Fruit fly (Drosophila melanogaster) whole organism, embryonic: ENCODE results near the gene Strip.

Experiments
- Aef1 ChIP-seq: fragments of 200-800 bp; sonication (Bioruptor generic); IDR thresholded peaks from 3 replicates; pipeline ENCODE4 v1.3.6; 2022; ENCODE audit warnings: missing biosample characterization, missing genetic modification characterization
- Atf-2 ChIP-seq: fragments of 200-800 bp; sonication (Bioruptor generic); optimal IDR thresholded peaks from 2 replicates; lab custom pipeline; 2016; ENCODE audit warnings: missing biosample characterization, missing genetic modification characterization
- Awh ChIP-seq: fragments of 200-800 bp; sonication (Bioruptor generic); IDR thresholded peaks from 2 replicates; pipeline ENCODE4, ENCODE4 v1.3.6; 2022; ENCODE audit warnings: missing biosample characterization, missing genetic modification characterization
- Bteb2 ChIP-seq: fragments of 200-800 bp; sonication (Bioruptor generic); optimal IDR thresholded peaks from 2 replicates; lab custom pipeline; 2016; ENCODE audit warnings: missing biosample characterization, missing genetic modification characterization
- CG12299 ChIP-seq: fragments of 200-800 bp; sonication (Bioruptor generic); optimal IDR thresholded peaks from 2 replicates; lab custom pipeline; 2018; ENCODE audit warnings: missing biosample characterization, mild to moderate bottlenecking, missing genetic modification characterization
- CG13123 ChIP-seq: fragments of 200-800 bp; sonication (Bioruptor generic); optimal IDR thresholded peaks from 2 replicates; lab custom pipeline; 2016; ENCODE audit warnings: missing biosample characterization, missing genetic modification characterization
- CG13775 ChIP-seq: fragments of 200-800 bp; sonication (Bioruptor generic); optimal IDR thresholded peaks from 3 replicates; lab custom pipeline; 2017; ENCODE audit warnings: missing biosample characterization, mild to moderate bottlenecking, missing genetic modification characterization
- CG14860 ChIP-seq: fragments of 200-800 bp; sonication (Bioruptor generic); IDR thresholded peaks from 3 replicates; pipeline ENCODE4 v1.3.6; 2022; ENCODE audit warnings: missing biosample characterization, missing genetic modification characterization; ENCODE audit not compliant: partially characterized antibody
- CG15073 ChIP-seq: fragments of 200-800 bp; sonication (Bioruptor generic); optimal IDR thresholded peaks from 2 replicates; lab custom pipeline; 2016; ENCODE audit warnings: missing biosample characterization, missing genetic modification characterization
- CG15269 ChIP-seq: fragments of 200-800 bp; sonication (Bioruptor generic); optimal IDR thresholded peaks from 2 replicates; lab custom pipeline; 2018; ENCODE audit warnings: missing biosample characterization, mild to moderate bottlenecking, missing genetic modification characterization, moderate library complexity
- CG16863 ChIP-seq: fragments of 200-800 bp; sonication (Bioruptor generic); optimal IDR thresholded peaks from 3 replicates; lab custom pipeline; 2016; ENCODE audit warnings: missing biosample characterization, missing genetic modification characterization
- CG18764 ChIP-seq: fragments of 200-800 bp; sonication (Bioruptor generic); optimal IDR thresholded peaks from 3 replicates; lab custom pipeline; 2016; ENCODE audit warnings: missing biosample characterization, missing genetic modification characterization
- CG30020 ChIP-seq: fragments of 200-800 bp; optimal IDR thresholded peaks from 2 replicates; lab custom pipeline; 2019; ENCODE audit warnings: missing biosample characterization, mild to moderate bottlenecking, missing genetic modification characterization, moderate library complexity
- CG3847 ChIP-seq: fragments of 200-800 bp; sonication (Bioruptor generic); IDR thresholded peaks from 2 replicates; pipeline ENCODE4 v1.3.6; 2022; ENCODE audit warnings: missing biosample characterization, missing genetic modification characterization
- CG6254 ChIP-seq: fragments of 200-800 bp; sonication (Bioruptor generic); optimal IDR thresholded peaks from 3 replicates; lab custom pipeline; 2017; ENCODE audit warnings: mild to moderate bottlenecking, missing biosample characterization, missing genetic modification reagents, missing genetic modification characterization
- CG7372 ChIP-seq: fragments of 200-800 bp; sonication (Bioruptor generic); IDR thresholded peaks from 2 replicates; pipeline ENCODE4 v1.3.6; 2022; ENCODE audit warnings: missing biosample characterization, missing genetic modification characterization
- CG8478 ChIP-seq: fragments of >200 bp; optimal IDR thresholded peaks from 2 replicates; lab custom pipeline; 2018
- CG9609 ChIP-seq: fragments of 200-800 bp; sonication (Bioruptor generic); optimal IDR thresholded peaks from 3 replicates; lab custom pipeline; 2016; ENCODE audit warnings: missing biosample characterization, missing genetic modification characterization
- CHES-1-like ChIP-seq: fragments of 200-800 bp; sonication (Bioruptor generic); optimal IDR thresholded peaks from 2 replicates; lab custom pipeline; 2016; ENCODE audit warnings: missing biosample characterization, missing genetic modification characterization
- D ChIP-seq, 2 experiments: fragments of 200-800 bp in 1 of 2; fragments of >200 bp in 1 of 2; sonication (Bioruptor generic) in 1 of 2; optimal IDR thresholded peaks; 2 replicates in 1 of 2; 3 replicates in 1 of 2; lab custom pipeline; 2017; ENCODE audit warnings: mild to moderate bottlenecking in 1 of 2, missing biosample characterization in 1 of 2, missing genetic modification characterization in 1 of 2, missing genetic modification reagents in 1 of 2
- Dek ChIP-seq: fragments of 200-800 bp; sonication (Bioruptor generic); optimal IDR thresholded peaks from 3 replicates; lab custom pipeline; 2019; ENCODE audit warnings: missing biosample characterization, mild to moderate bottlenecking, missing genetic modification characterization, moderate library complexity
- Dfd ChIP-seq, 2 experiments: fragments of >200 bp; optimal IDR thresholded peaks; 2 replicates each; lab custom pipeline; 2017; ENCODE audit warnings: missing biosample characterization in 2 of 2, missing genetic modification characterization in 2 of 2
- Dref ChIP-seq: fragments of 200-800 bp; sonication (Bioruptor generic); IDR thresholded peaks from 2 replicates; pipeline ENCODE4 v1.3.6; 2022; ENCODE audit warnings: missing biosample characterization, missing genetic modification characterization
- Lhr ChIP-seq: fragments of 200-800 bp; sonication (Bioruptor generic); optimal IDR thresholded peaks from 3 replicates; lab custom pipeline; 2017; ENCODE audit warnings: mild to moderate bottlenecking, missing biosample characterization, missing genetic modification reagents, missing genetic modification characterization
- Mrtf ChIP-seq: fragments of 200-800 bp; sonication (Bioruptor generic); IDR thresholded peaks from 3 replicates; pipeline ENCODE4 v1.3.6; 2022; ENCODE audit warnings: missing biosample characterization, missing genetic modification characterization
- Rfx ChIP-seq: fragments of 200-800 bp; sonication (Bioruptor generic); IDR thresholded peaks from 2 replicates; pipeline ENCODE4 v1.3.6; 2022; ENCODE audit warnings: missing biosample characterization, missing genetic modification characterization
- Sry-δ ChIP-seq: fragments of 200-800 bp; sonication (Bioruptor generic); optimal IDR thresholded peaks from 2 replicates; lab custom pipeline; 2016; ENCODE audit warnings: missing biosample characterization, missing genetic modification characterization
- Xbp1 ChIP-seq: fragments of 200-800 bp; sonication (Bioruptor generic); optimal IDR thresholded peaks from 3 replicates; lab custom pipeline; 2016; ENCODE audit warnings: missing biosample characterization, mild to moderate bottlenecking, missing genetic modification characterization
- abd-A ChIP-seq: fragments of 200-800 bp; sonication (Bioruptor generic); optimal IDR thresholded peaks from 3 replicates; lab custom pipeline; 2019; ENCODE audit warnings: missing biosample characterization, mild to moderate bottlenecking, missing genetic modification characterization, moderate library complexity
- bbx ChIP-seq: fragments of 200-800 bp; sonication (Bioruptor generic); IDR thresholded peaks from 2 replicates; pipeline ENCODE4 v1.3.6; 2022; ENCODE audit warnings: missing biosample characterization, missing genetic modification characterization; ENCODE audit not compliant: partially characterized antibody
- caup ChIP-seq: fragments of 200-800 bp; sonication (Bioruptor generic); optimal IDR thresholded peaks from 3 replicates; lab custom pipeline; 2017; ENCODE audit warnings: missing biosample characterization, mild to moderate bottlenecking, missing genetic modification characterization, moderate library complexity; ENCODE audit not compliant: severe bottlenecking
- corto ChIP-seq: fragments of 200-800 bp; sonication (Bioruptor generic); optimal IDR thresholded peaks from 2 replicates; lab custom pipeline; 2016; ENCODE audit warnings: missing biosample characterization, mild to moderate bottlenecking, missing genetic modification characterization, moderate library complexity
- dpn ChIP-seq, 2 experiments: fragments of 200-800 bp; sonication (Bioruptor generic); optimal IDR thresholded peaks; 3 replicates each; lab custom pipeline; 2016; ENCODE audit warnings: missing biosample characterization in 2 of 2, missing genetic modification characterization in 2 of 2
- dysf ChIP-seq: fragments of 200-800 bp; sonication (Bioruptor generic); IDR thresholded peaks from 3 replicates; pipeline ENCODE4 v1.3.6; 2022; ENCODE audit warnings: missing biosample characterization, missing genetic modification characterization
- emc ChIP-seq: fragments of 200-800 bp; sonication (Bioruptor generic); optimal IDR thresholded peaks from 2 replicates; lab custom pipeline; 2016; ENCODE audit warnings: missing biosample characterization, missing genetic modification characterization
- eyg ChIP-seq: fragments of 200-800 bp; sonication (Bioruptor generic); optimal IDR thresholded peaks from 3 replicates; lab custom pipeline; 2016; ENCODE audit warnings: missing biosample characterization, missing genetic modification characterization
- grn ChIP-seq: fragments of 200-800 bp; sonication (Bioruptor generic); optimal IDR thresholded peaks from 3 replicates; lab custom pipeline; 2017; ENCODE audit warnings: missing biosample characterization, missing genetic modification characterization
- hb ChIP-seq: fragments of 200-800 bp; sonication (Bioruptor generic); IDR thresholded peaks from 3 replicates; pipeline ENCODE4 v1.3.6; 2022; ENCODE audit warnings: missing biosample characterization, missing genetic modification characterization; ENCODE audit not compliant: partially characterized antibody
- inv ChIP-seq: fragments of 200-800 bp; sonication (Bioruptor generic); IDR thresholded peaks from 2 replicates; pipeline ENCODE4 v1.3.6; 2022; ENCODE audit warnings: missing biosample characterization, missing genetic modification characterization; ENCODE audit not compliant: partially characterized antibody
- jigr1 ChIP-seq: fragments of 200-800 bp; sonication (Bioruptor generic); IDR thresholded peaks from 3 replicates; pipeline ENCODE4 v1.3.6; 2022; ENCODE audit warnings: missing biosample characterization, missing genetic modification characterization
- mam ChIP-seq: fragments of 200-800 bp; sonication (Bioruptor generic); optimal IDR thresholded peaks from 3 replicates; lab custom pipeline; 2016; ENCODE audit warnings: missing biosample characterization, missing genetic modification characterization
- mld ChIP-seq: fragments of 200-800 bp; sonication (Bioruptor generic); IDR thresholded peaks from 3 replicates; pipeline ENCODE4 v1.3.6; 2022; ENCODE audit warnings: missing biosample characterization, missing genetic modification characterization; ENCODE audit not compliant: partially characterized antibody
- odd ChIP-seq: fragments of 200-800 bp; sonication (Bioruptor generic); optimal IDR thresholded peaks from 2 replicates; lab custom pipeline; 2017; ENCODE audit warnings: missing biosample characterization, mild to moderate bottlenecking, missing genetic modification characterization
- peb ChIP-seq: fragments of 200-800 bp; sonication (Bioruptor generic); IDR thresholded peaks from 2 replicates; pipeline ENCODE4 v1.3.6; 2022; ENCODE audit warnings: missing biosample characterization, missing genetic modification characterization
- psq ChIP-seq: fragments of 200-800 bp; sonication (Bioruptor generic); optimal IDR thresholded peaks from 2 replicates; lab custom pipeline; 2017; ENCODE audit warnings: missing biosample characterization, missing genetic modification characterization
- ranshi ChIP-seq: fragments of 200-800 bp; sonication (Bioruptor generic); IDR thresholded peaks from 2 replicates; pipeline ENCODE4 v1.3.6; 2022; ENCODE audit warnings: missing biosample characterization, missing genetic modification characterization
- sim ChIP-seq: fragments of 200-800 bp; sonication (Bioruptor generic); IDR thresholded peaks from 2 replicates; pipeline ENCODE4 v1.3.6; 2022; ENCODE audit warnings: missing biosample characterization, missing genetic modification characterization
- sr ChIP-seq: fragments of 200-800 bp; sonication (Bioruptor generic); IDR thresholded peaks from 3 replicates; pipeline ENCODE4 v1.3.6; 2022; ENCODE audit warnings: missing biosample characterization, missing genetic modification characterization
- zen ChIP-seq: fragments of 200-800 bp; sonication (Bioruptor generic); optimal IDR thresholded peaks from 3 replicates; lab custom pipeline; 2018; ENCODE audit warnings: missing biosample characterization, mild to moderate bottlenecking, missing genetic modification characterization, moderate library complexity
- zen2 ChIP-seq: fragments of 200-800 bp; sonication (Bioruptor generic); IDR thresholded peaks from 3 replicates; pipeline ENCODE4 v1.3.6; 2022; ENCODE audit warnings: missing biosample characterization, missing genetic modification characterization; ENCODE audit not compliant: partially characterized antibody

The Strip gene

DNA sequence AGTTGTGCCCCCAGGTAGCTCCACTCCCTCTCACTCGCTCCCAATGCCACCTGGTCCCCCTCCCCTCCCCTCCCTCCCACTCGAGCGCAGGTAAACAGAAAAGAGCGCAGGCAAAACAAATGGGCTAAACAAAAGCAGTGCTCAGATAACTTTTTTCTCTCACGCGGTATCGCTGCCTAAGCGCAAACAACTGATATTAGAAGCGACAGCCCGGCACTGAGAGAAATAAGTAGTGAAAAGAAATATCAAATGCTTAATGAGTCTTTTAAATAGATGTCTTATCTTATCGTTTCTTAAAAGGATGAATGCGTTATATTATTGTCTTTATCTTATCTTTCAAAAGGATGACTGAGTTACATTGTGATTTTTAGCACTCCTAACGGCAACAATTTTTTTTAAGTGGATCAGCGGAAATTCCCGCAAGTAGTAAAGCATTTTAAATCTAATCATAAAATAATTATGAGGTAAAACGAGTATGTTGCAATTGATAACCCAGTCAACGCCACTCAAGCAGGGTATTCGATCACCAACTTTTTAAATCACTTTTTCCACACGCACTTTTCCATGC lies 27.4 kb downstream of the Strip start (continued):
- TF ChIP-seq dpn (GFP tag; optimal IDR thresholded peaks at IDR 0.05; lab: Kevin White, UChicago) (peak; percentile 90 to 91), CG7372 (GFP tag; lab: Robert Waterston, UW) (peak; percentile 83), sim (peak; percentile 84), CG15269 (tag; lab: Kevin White, UChicago) (peak; percentile 96), abd-A (peak; percentile 5), emc (GFP tag; lab: Kevin White, UChicago) (peak; percentile 74), Bteb2 (GFP tag; lab: Kevin White, UChicago) (peak; percentile 89), CG6254 (GFP tag; lab: Kevin White, UChicago) (peak; percentile 87), CG15073 (peak; percentile 66), CG9609 (peak; percentile 88), D (optimal IDR thresholded peaks at IDR 0.05; lab: Kevin White, UChicago) (no peak), D (GFP tag; optimal IDR thresholded peaks at IDR 0.05; lab: Kevin White, UChicago) (peak; percentile 85), CG13775 (GFP tag; lab: Kevin White, UChicago) (peak; percentile 84), CG8478 (no peak), mld (GFP tag; lab: Robert Waterston, UW) (no peak), CG12299 (tag; lab: Kevin White, UChicago) (peak; percentile 87), ranshi (GFP tag; lab: Robert Waterston, UW) (peak; percentile 94), CHES-1-like (GFP tag; lab: Kevin White, UChicago) (peak; percentile 89), dysf (GFP tag; lab: Robert Waterston, UW) (peak; percentile 91), Dek (peak; percentile 91), bbx (GFP tag; lab: Robert Waterston, UW) (no peak), CG16863 (GFP tag; lab: Kevin White, UChicago) (peak; percentile 88), inv (no peak), Mrtf (peak; percentile 86), Awh (peak; percentile 89), zen (tag; lab: Kevin White, UChicago) (peak; percentile 84), Lhr (GFP tag; lab: Kevin White, UChicago) (peak; percentile 66), Xbp1 (GFP tag; lab: Kevin White, UChicago) (peak; percentile 93), Sry-δ (GFP tag; lab: Kevin White, UChicago) (peak; percentile 56), corto (peak; percentile 7), CG30020 (peak; percentile 52), CG13123 (GFP tag; lab: Kevin White, UChicago) (peak; percentile 72), peb (GFP tag; lab: Robert Waterston, UW) (peak; percentile 82), CG18764 (GFP tag; lab: Kevin White, UChicago) (peak; percentile 85), grn (GFP tag; lab: Kevin White, UChicago) (peak; percentile 91), Dfd (GFP tag; optimal IDR thresholded peaks at IDR 0.05; lab: Kevin White, UChicago) (no peak), Atf-2 (peak; percentile 86), eyg (GFP tag; lab: Kevin White, UChicago) (peak; percentile 91), Rfx (peak; percentile 92), jigr1 (peak; percentile 59; the same call in 1 of the 3 replicates), hb (no peak), psq (GFP tag; lab: Kevin White, UChicago) (peak; percentile 60), zen2 (no peak), sr (GFP tag; lab: Robert Waterston, UW) (no peak; the same call in 2 of the 3 replicates), mam (peak; percentile 92), Aef1 (GFP tag; lab: Robert Waterston, UW) (peak; percentile 89), CG3847 (GFP tag; lab: Robert Waterston, UW) (peak; percentile 83), Dref (no peak), CG14860 (no peak), odd (peak; percentile 91), caup (GFP tag; lab: Kevin White, UChicago) (peak; percentile 88)
